Fruit fly (Drosophila melanogaster): ENCODE data around the gene CG46303.
A peak's percentile ranks its signal among the peaks of the same experiment; 100 is the strongest.

The CG46303 gene

dm6 chr3R:5836536-5836935, 14.8 kb downstream of the CG46303 start:
- TF ChIP-seq ovo (GFP tag; optimal IDR thresholded peaks at IDR 0.05) (no peak), cic (GFP tag; optimal IDR thresholded peaks at IDR 0.05) (peak; percentile 8)

- peak; percentile 5 for TF ChIP-seq Hr96 (GFP tag; optimal IDR thresholded peaks at IDR 0.05)
- TF ChIP-seq CG5204 (GFP tag; optimal IDR thresholded peaks at IDR 0.05), result peak; percentile 44
- TF ChIP-seq kay (GFP tag; ENCODE audit: borderline replicate concordance), result peak; percentile 57
- no peak for TF ChIP-seq tj (GFP tag; optimal IDR thresholded peaks at IDR 0.05)
- no peak for TF ChIP-seq CG14711 (tag; optimal IDR thresholded peaks at IDR 0.05)
- TF ChIP-seq Mnt (GFP tag; optimal IDR thresholded peaks at IDR 0.05), result peak; percentile 47
- peak; percentile 63 for TF ChIP-seq Crg-1 (GFP tag; optimal IDR thresholded peaks at IDR 0.05)
- TF ChIP-seq CG7101 (tag; optimal IDR thresholded peaks at IDR 0.05), result peak; percentile 51
- no peak for TF ChIP-seq Clk (GFP tag; optimal IDR thresholded peaks at IDR 0.05)
- TF ChIP-seq CG7045 (GFP tag; optimal IDR thresholded peaks at IDR 0.05), result peak; percentile 51
- peak; percentile 40 for TF ChIP-seq toe (GFP tag; optimal IDR thresholded peaks at IDR 0.05)
- TF ChIP-seq CG1620 (GFP tag; optimal IDR thresholded peaks at IDR 0.05), result no peak
- TF ChIP-seq ovo (GFP tag; optimal IDR thresholded peaks at IDR 0.05), result peak; percentile 47
- TF ChIP-seq pad (GFP tag; optimal IDR thresholded peaks at IDR 0.05), result peak; percentile 36
- TF ChIP-seq cic (GFP tag; optimal IDR thresholded peaks at IDR 0.05), result peak; percentile 71
- TF ChIP-seq CG12768 (GFP tag; optimal IDR thresholded peaks at IDR 0.05), result peak; percentile 22
- TF ChIP-seq CG11617 (GFP tag; optimal IDR thresholded peaks at IDR 0.05), result peak; percentile 27
- no peak for TF ChIP-seq cnc (optimal IDR thresholded peaks at IDR 0.05)
- no peak for TF ChIP-seq CG33017 (tag; optimal IDR thresholded peaks at IDR 0.05)
- no peak for TF ChIP-seq bab1 (GFP tag; optimal IDR thresholded peaks at IDR 0.05)
These were observed 17.1 kb downstream of the CG46303 start for dm6 chr3R:5838683-5839365.

dm6 chr3R:5840870-5841269, 19.1 kb downstream of the CG46303 start, which contains the start of gene CG1213:
Gene CG1213, plus strand, starts transcription at chr3R:5841170.
- TF ChIP-seq pad (GFP tag; optimal IDR thresholded peaks at IDR 0.05), result no peak
- no peak for TF ChIP-seq toe (GFP tag; optimal IDR thresholded peaks at IDR 0.05)
- no peak for TF ChIP-seq Mnt (GFP tag; optimal IDR thresholded peaks at IDR 0.05)
- no peak for TF ChIP-seq ovo (GFP tag; optimal IDR thresholded peaks at IDR 0.05)
- TF ChIP-seq tj (GFP tag; optimal IDR thresholded peaks at IDR 0.05), result no peak
- TF ChIP-seq CG14711 (tag; optimal IDR thresholded peaks at IDR 0.05), result no peak
- TF ChIP-seq CG5204 (GFP tag; optimal IDR thresholded peaks at IDR 0.05), result no peak
- no peak for TF ChIP-seq CG12768 (GFP tag; optimal IDR thresholded peaks at IDR 0.05)
- no peak for TF ChIP-seq cic (GFP tag; optimal IDR thresholded peaks at IDR 0.05)
- no peak for TF ChIP-seq CG7101 (tag; optimal IDR thresholded peaks at IDR 0.05)
- no peak for TF ChIP-seq cnc (optimal IDR thresholded peaks at IDR 0.05)

dm6 chr3R:5841290-5841689, 19.5 kb downstream of the CG46303 start:
- TF ChIP-seq Mnt (GFP tag; optimal IDR thresholded peaks at IDR 0.05) (no peak), Hr96 (GFP tag; optimal IDR thresholded peaks at IDR 0.05) (no peak), cic (GFP tag; optimal IDR thresholded peaks at IDR 0.05) (no peak), pad (GFP tag; optimal IDR thresholded peaks at IDR 0.05) (no peak), tj (GFP tag; optimal IDR thresholded peaks at IDR 0.05) (no peak), CG33017 (tag; optimal IDR thresholded peaks at IDR 0.05) (no peak), CG7101 (tag; optimal IDR thresholded peaks at IDR 0.05) (no peak), cnc (optimal IDR thresholded peaks at IDR 0.05) (no peak), kay (GFP tag; ENCODE audit: borderline replicate concordance) (no peak), CG7045 (GFP tag; optimal IDR thresholded peaks at IDR 0.05) (no peak), bab1 (GFP tag; optimal IDR thresholded peaks at IDR 0.05) (no peak), CG12768 (GFP tag; optimal IDR thresholded peaks at IDR 0.05) (no peak), CG14711 (tag; optimal IDR thresholded peaks at IDR 0.05) (no peak), ovo (GFP tag; optimal IDR thresholded peaks at IDR 0.05) (no peak), CG11617 (GFP tag; optimal IDR thresholded peaks at IDR 0.05) (no peak)

- TF ChIP-seq CG12768 (GFP tag; optimal IDR thresholded peaks at IDR 0.05), result peak; percentile 43
- TF ChIP-seq kay (GFP tag; ENCODE audit: borderline replicate concordance), result peak; percentile 50
- TF ChIP-seq cic (GFP tag; optimal IDR thresholded peaks at IDR 0.05), result peak; percentile 95
- TF ChIP-seq Mnt (GFP tag; optimal IDR thresholded peaks at IDR 0.05), result peak; percentile 70
- TF ChIP-seq CG1620 (GFP tag; optimal IDR thresholded peaks at IDR 0.05), result no peak
These were observed 21.7 kb downstream of the CG46303 start for dm6 chr3R:5843516-5843915.

- TF ChIP-seq kay (GFP tag; ENCODE audit: borderline replicate concordance) (peak; percentile 73), pad (GFP tag; optimal IDR thresholded peaks at IDR 0.05) (no peak), cnc (optimal IDR thresholded peaks at IDR 0.05) (peak in 1 of 2 experiments; percentile 17)
These were observed 24.9 kb downstream of the CG46303 start, which contains the start of gene CG14676 for dm6 chr3R:5846570-5847270. Gene CG14676, plus strand, starts transcription at chr3R:5847220.

- TF ChIP-seq kay (GFP tag; ENCODE audit: borderline replicate concordance), result no peak
- TF ChIP-seq CG12768 (GFP tag; optimal IDR thresholded peaks at IDR 0.05), result no peak
- no peak for TF ChIP-seq CG33017 (tag; optimal IDR thresholded peaks at IDR 0.05)
These were observed 31.3 kb downstream of the CG46303 start, which contains the start of gene CG34287 for dm6 chr3R:5853032-5853431. Gene CG34287, plus strand, starts transcription at chr3R:5853332.

Data from whole organism, adult.